Worm (Caenorhabditis elegans) whole organism, L1 larva: ENCODE data around the gene C15H9.2.

Experiments used
- aha-1 ChIP-seq: fragments of 150-350 bp; optimal IDR thresholded peaks from 2 replicates; lab custom pipeline; 2014; ENCODE audit warnings: missing biosample characterization, missing genetic modification characterization
- ceh-8 ChIP-seq: fragments of 200-800 bp; sonication (Bioruptor generic); optimal IDR thresholded peaks from 2 replicates; lab custom pipeline; 2018; ENCODE audit warnings: mild to moderate bottlenecking, missing genetic modification characterization, moderate library complexity, missing compliant biosample characterization
- ceh-90 ChIP-seq: sonication (generic microtip); optimal IDR thresholded peaks from 2 replicates; lab custom pipeline; 2016; ENCODE audit warnings: missing genetic modification characterization, missing compliant biosample characterization
- efl-1 ChIP-seq, 4 experiments: fragments of 150-350 bp; optimal IDR thresholded peaks in 3 of 4; peaks in 1 of 4; 1 replicate in 1 of 4; 2 replicates in 3 of 4; lab custom pipeline; 2014; ENCODE audit warnings: missing biosample characterization in 2 of 4, missing genetic modification characterization in 2 of 4, missing genetic modification reagents in 2 of 4
- lsy-2 ChIP-seq, 2 experiments: fragments of 150-350 bp; optimal IDR thresholded peaks; 2 replicates each; lab custom pipeline; 2014; ENCODE audit warnings: missing biosample characterization in 2 of 2, missing genetic modification characterization in 2 of 2
- mep-1 ChIP-seq: fragments of 150-350 bp; optimal IDR thresholded peaks from 2 replicates; lab custom pipeline; 2014; ENCODE audit warnings: missing biosample characterization, missing genetic modification characterization
- nhr-237 ChIP-seq: fragments of 150-350 bp; optimal IDR thresholded peaks from 2 replicates; lab custom pipeline; 2014; ENCODE audit warnings: missing biosample characterization, missing genetic modification characterization
- nhr-28 ChIP-seq: fragments of 150-350 bp; optimal IDR thresholded peaks from 2 replicates; lab custom pipeline; 2014; ENCODE audit warnings: missing biosample characterization, missing genetic modification characterization
- nhr-47 ChIP-seq: sonication (generic microtip); optimal IDR thresholded peaks from 2 replicates; lab custom pipeline; 2016; ENCODE audit warnings: mild to moderate bottlenecking, missing genetic modification characterization, moderate library complexity, missing compliant biosample characterization
- zag-1 ChIP-seq: fragments of 150-350 bp; optimal IDR thresholded peaks from 2 replicates; lab custom pipeline; 2014; ENCODE audit warnings: missing biosample characterization, missing genetic modification characterization
- ztf-11 ChIP-seq, 2 experiments: sonication (generic microtip); optimal IDR thresholded peaks; 2 replicates each; lab custom pipeline; 2016 to 2017; ENCODE audit warnings: missing genetic modification characterization in 2 of 2, missing biosample characterization in 1 of 2, missing compliant biosample characterization in 1 of 2

DNA sequence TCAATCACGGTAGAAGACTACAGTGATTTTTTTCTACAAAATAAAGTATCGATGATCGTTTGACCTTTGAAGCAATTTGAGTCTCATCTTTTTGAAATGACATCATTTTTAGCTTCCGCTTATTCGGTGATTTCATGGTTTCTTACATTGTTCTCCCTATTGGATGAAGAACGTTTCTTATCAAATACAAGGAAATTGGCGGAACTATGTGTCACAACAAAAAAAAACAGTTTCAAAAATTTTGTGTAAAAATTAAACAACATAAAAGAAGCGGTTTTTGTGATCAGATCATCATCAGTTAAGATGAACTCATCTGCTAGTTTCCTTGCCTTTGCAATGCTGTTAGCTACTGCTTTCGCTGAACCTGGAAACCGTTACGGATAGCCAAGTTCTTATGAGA is 30.6 kb upstream of the C15H9.2 start, which contains the start of gene C45B2.8:
- TF ChIP-seq efl-1 (optimal IDR thresholded peaks at IDR 0.05; lab: Kevin White, UChicago), result no peak
- no peak for TF ChIP-seq efl-1 (GFP tag; optimal IDR thresholded peaks at IDR 0.05 in 1 of 2; lab: Kevin White, UChicago)
- no peak for TF ChIP-seq mep-1 (tag; lab: Kevin White, UChicago)
- TF ChIP-seq lsy-2 (tag; optimal IDR thresholded peaks at IDR 0.05; lab: Kevin White, UChicago), result no peak
- no peak for TF ChIP-seq ceh-90 (tag; lab: Kevin White, UChicago)
- TF ChIP-seq nhr-28 (tag; lab: Kevin White, UChicago), result no peak
- TF ChIP-seq ztf-11 (tag; optimal IDR thresholded peaks at IDR 0.05; lab: Kevin White, UChicago), result no peak
- no peak for TF ChIP-seq ceh-8
- no peak for TF ChIP-seq zag-1
- TF ChIP-seq aha-1, result no peak
- no peak for TF ChIP-seq nhr-47 (tag; lab: Kevin White, UChicago)
- TF ChIP-seq nhr-237 (tag; lab: Kevin White, UChicago), result no peak
